Worm (Caenorhabditis elegans) whole organism, midembryonic: ENCODE measurements around the gene C08E8.11.

Source experiments
- T22C8.4 ChIP-seq: fragments of 200-800 bp; sonication (Bioruptor generic); IDR thresholded peaks from 2 replicates; pipeline ENCODE4 v1.3.6; 2022; ENCODE audit warnings: missing genetic modification characterization, missing compliant biosample characterization
- cog-1 ChIP-seq: sonication (generic microtip); optimal IDR thresholded peaks from 2 replicates; lab custom pipeline; 2016; ENCODE audit warnings: missing genetic modification characterization, missing compliant biosample characterization
- flt-1 ChIP-seq: fragments of 200-800 bp; sonication (Bioruptor generic); IDR thresholded peaks from 2 replicates; pipeline ENCODE4 v1.3.6; 2022; ENCODE audit warnings: missing genetic modification characterization, missing compliant biosample characterization
- med-1 ChIP-seq: sonication (generic microtip); optimal IDR thresholded peaks from 2 replicates; lab custom pipeline; 2017; ENCODE audit warnings: missing genetic modification characterization, mild to moderate bottlenecking, missing compliant biosample characterization, antibody characterized with exemption, missing genetic modification reagents; ENCODE audit not compliant: insufficient read depth
- tab-1 ChIP-seq: fragments of 200-800 bp; sonication (Bioruptor generic); IDR thresholded peaks from 2 replicates; pipeline ENCODE4 v1.3.6; 2022; ENCODE audit warnings: missing genetic modification characterization, missing compliant biosample characterization
- ztf-29 ChIP-seq: fragments of 200-800 bp; sonication (Bioruptor generic); IDR thresholded peaks from 2 replicates; pipeline ENCODE4 v1.3.6; 2022; ENCODE audit warnings: missing genetic modification reagents, missing genetic modification characterization, missing compliant biosample characterization

DNA sequence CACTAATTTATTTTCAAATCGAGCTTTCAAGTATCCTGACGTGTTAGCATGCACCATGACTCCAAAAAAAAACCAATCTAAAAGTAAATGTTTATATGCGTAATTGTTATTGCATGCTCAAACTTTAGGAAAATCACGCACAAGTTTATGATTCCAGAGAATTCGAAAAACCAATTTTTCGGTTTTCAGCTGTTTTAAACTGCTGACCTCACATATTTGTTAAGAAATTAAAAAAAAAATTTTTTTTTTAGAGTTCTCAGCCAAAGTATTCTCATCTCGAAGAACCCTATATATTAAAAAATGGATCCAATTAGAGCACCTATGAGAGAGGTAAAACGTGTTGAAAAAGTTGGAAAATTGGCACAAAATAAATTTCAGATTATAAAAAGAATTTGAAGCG, 23.4 kb downstream of the C08E8.11 start, which contains the start of gene Y51A2B.2:
- no peak for TF ChIP-seq cog-1
- TF ChIP-seq flt-1 (GFP tag; lab: Robert Waterston, UW) = no peak
- no peak for TF ChIP-seq ztf-29
- no peak for TF ChIP-seq med-1 (GFP tag; lab: Kevin White, UChicago)
- no peak for TF ChIP-seq tab-1
- TF ChIP-seq T22C8.4 (GFP tag; lab: Robert Waterston, UW) = no peak
